Worm (Caenorhabditis elegans) whole organism, L3 larva: ENCODE results near the gene T20D3.5.

Source experiments
- ceh-82 ChIP-seq: fragments of 150-350 bp; optimal IDR thresholded peaks from 2 replicates; lab custom pipeline; 2014; ENCODE audit warnings: missing biosample characterization, missing genetic modification characterization
- elt-1 ChIP-seq: fragments of 150-350 bp; optimal IDR thresholded peaks from 2 replicates; lab custom pipeline; 2014; ENCODE audit warnings: missing biosample characterization, missing genetic modification characterization
- fkh-10 ChIP-seq: sonication (generic microtip); optimal IDR thresholded peaks from 2 replicates; lab custom pipeline; 2017; ENCODE audit warnings: missing biosample characterization, missing genetic modification reagents, missing genetic modification characterization

DNA sequence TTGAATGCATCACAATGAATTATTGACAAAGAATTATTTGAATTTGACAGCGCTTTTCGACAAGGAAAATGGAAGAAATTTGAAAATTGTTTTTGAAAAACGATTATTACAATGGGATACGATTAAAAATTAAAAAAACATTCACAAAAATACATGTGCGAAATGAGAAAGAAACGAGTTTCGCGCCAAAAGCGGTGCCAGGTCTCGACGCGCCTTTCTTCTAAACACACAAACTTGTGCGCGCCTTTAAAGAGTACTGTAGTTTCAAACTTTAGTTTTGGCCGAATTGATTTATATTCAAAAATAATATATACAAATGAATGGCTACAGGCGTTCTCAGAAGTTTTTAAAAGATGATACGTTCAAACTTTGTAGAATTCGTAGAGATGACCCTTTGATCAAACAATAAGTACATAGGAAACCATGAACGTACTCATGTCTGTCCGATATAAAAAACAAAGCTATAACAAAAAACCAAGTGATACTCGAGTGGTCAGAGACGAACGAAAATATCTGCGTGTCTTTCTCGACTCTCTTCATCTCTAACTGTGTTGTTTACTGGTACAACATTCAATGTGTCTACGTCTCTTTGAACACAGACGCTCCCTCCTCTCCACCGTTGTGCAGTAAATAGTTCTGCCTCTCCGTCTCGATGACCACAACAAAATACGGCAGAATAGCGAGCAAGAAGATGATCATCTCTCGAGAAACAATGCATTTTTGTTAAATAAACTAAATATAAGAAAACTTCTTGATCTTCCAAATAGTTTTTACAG lies 31.2 kb downstream of the T20D3.5 start:
- no peak for TF ChIP-seq elt-1 (tag; lab: Kevin White, UChicago)
- TF ChIP-seq ceh-82: no peak
- no peak for TF ChIP-seq fkh-10 (GFP tag; lab: Kevin White, UChicago)
